Fruit fly (Drosophila melanogaster) whole organism, embryonic: ENCODE results near the gene wb.
A peak's percentile ranks its signal among the peaks of the same experiment; 100 is the strongest.

Experiments used
- CG10147 ChIP-seq: fragments of 200-800 bp; sonication (Bioruptor generic); optimal IDR thresholded peaks from 2 replicates; lab custom pipeline; 2019; ENCODE audit warnings: missing biosample characterization, mild to moderate bottlenecking, missing genetic modification characterization, moderate library complexity
- CG11504 ChIP-seq: fragments of 200-800 bp; sonication (Bioruptor generic); optimal IDR thresholded peaks from 3 replicates; lab custom pipeline; 2019; ENCODE audit warnings: missing biosample characterization, mild to moderate bottlenecking, missing genetic modification characterization, moderate library complexity
- CG15479 ChIP-seq: fragments of 200-800 bp; sonication (Bioruptor generic); optimal IDR thresholded peaks from 3 replicates; lab custom pipeline; 2019; ENCODE audit warnings: missing biosample characterization, mild to moderate bottlenecking, missing genetic modification characterization, moderate library complexity
- CG15696 ChIP-seq: fragments of 200-800 bp; sonication (Bioruptor generic); optimal IDR thresholded peaks from 2 replicates; lab custom pipeline; 2019; ENCODE audit warnings: missing biosample characterization, mild to moderate bottlenecking, missing genetic modification characterization, moderate library complexity
- CG17361 ChIP-seq: fragments of 200-800 bp; sonication (Bioruptor generic); IDR thresholded peaks from 3 replicates; pipeline ENCODE4 v1.3.6; 2022; ENCODE audit warnings: missing biosample characterization, missing genetic modification characterization
- CG17385 ChIP-seq: fragments of 200-800 bp; sonication (Bioruptor generic); optimal IDR thresholded peaks from 3 replicates; lab custom pipeline; 2018; ENCODE audit warnings: missing biosample characterization, mild to moderate bottlenecking, missing genetic modification characterization
- CG18011 ChIP-seq: fragments of 200-800 bp; sonication (Bioruptor generic); optimal IDR thresholded peaks from 2 replicates; lab custom pipeline; 2017; ENCODE audit warnings: missing biosample characterization, missing genetic modification characterization, mild to moderate bottlenecking, moderate library complexity, missing genotype
- CG2120 ChIP-seq: fragments of 200-800 bp; sonication (Bioruptor generic); optimal IDR thresholded peaks from 3 replicates; lab custom pipeline; 2016; ENCODE audit warnings: missing biosample characterization, missing genetic modification characterization
- CG2678 ChIP-seq: fragments of 200-800 bp; sonication (Bioruptor generic); optimal IDR thresholded peaks from 3 replicates; lab custom pipeline; 2019; ENCODE audit warnings: missing biosample characterization, mild to moderate bottlenecking, missing genetic modification characterization, moderate library complexity
- CG30403 ChIP-seq: fragments of 200-800 bp; sonication (Bioruptor generic); optimal IDR thresholded peaks from 3 replicates; lab custom pipeline; 2016; ENCODE audit warnings: missing biosample characterization, missing genetic modification characterization
- CG3407 ChIP-seq: fragments of 200-800 bp; sonication (Bioruptor generic); optimal IDR thresholded peaks from 2 replicates; lab custom pipeline; 2018; ENCODE audit warnings: missing biosample characterization, mild to moderate bottlenecking, missing genetic modification characterization
- CG3838 ChIP-seq: fragments of 200-800 bp; sonication (Bioruptor generic); optimal IDR thresholded peaks from 3 replicates; lab custom pipeline; 2016; ENCODE audit warnings: missing biosample characterization, missing genetic modification characterization
- CG6689 ChIP-seq: fragments of 200-800 bp; sonication (Bioruptor generic); IDR thresholded peaks from 2 replicates; pipeline ENCODE4 v1.3.6; 2022; ENCODE audit warnings: missing biosample characterization, missing genetic modification characterization
- CG7786 ChIP-seq: fragments of 200-800 bp; sonication (Bioruptor generic); optimal IDR thresholded peaks from 2 replicates; lab custom pipeline; 2016; ENCODE audit warnings: missing biosample characterization, missing genetic modification characterization
- CG7839 ChIP-seq: fragments of 200-800 bp; sonication (Bioruptor generic); optimal IDR thresholded peaks from 3 replicates; lab custom pipeline; 2018; ENCODE audit warnings: missing biosample characterization, mild to moderate bottlenecking, missing genetic modification characterization, moderate library complexity
- CG7928 ChIP-seq: fragments of 200-800 bp; sonication (Bioruptor generic); optimal IDR thresholded peaks from 2 replicates; lab custom pipeline; 2017; ENCODE audit warnings: missing biosample characterization, mild to moderate bottlenecking, missing genetic modification characterization
- CG9727 ChIP-seq: fragments of 200-800 bp; sonication (Bioruptor generic); optimal IDR thresholded peaks from 3 replicates; lab custom pipeline; 2017; ENCODE audit warnings: missing biosample characterization, mild to moderate bottlenecking, missing genetic modification characterization
- CG9817 ChIP-seq: fragments of 200-800 bp; sonication (Bioruptor generic); optimal IDR thresholded peaks from 2 replicates; lab custom pipeline; 2018; ENCODE audit warnings: missing biosample characterization, mild to moderate bottlenecking, missing genetic modification characterization, moderate library complexity
- CoRest ChIP-seq: fragments of 200-800 bp; sonication (Bioruptor generic); optimal IDR thresholded peaks from 3 replicates; lab custom pipeline; 2018; ENCODE audit warnings: missing biosample characterization, mild to moderate bottlenecking, missing genetic modification characterization, moderate library complexity
- Dip3 ChIP-seq: fragments of 200-800 bp; sonication (Bioruptor generic); optimal IDR thresholded peaks from 3 replicates; lab custom pipeline; 2016; ENCODE audit warnings: missing biosample characterization, missing genetic modification characterization
- Drgx ChIP-seq: fragments of 200-800 bp; sonication (Bioruptor generic); IDR thresholded peaks from 2 replicates; pipeline ENCODE4 v1.3.6; 2022; ENCODE audit warnings: missing biosample characterization, missing genetic modification characterization
- MBD-R2 ChIP-seq: fragments of 200-800 bp; sonication (Bioruptor generic); IDR thresholded peaks from 2 replicates; pipeline ENCODE4 v1.3.6; 2022; ENCODE audit warnings: missing biosample characterization, missing genetic modification characterization
- Med ChIP-seq: fragments of 200-800 bp; sonication (Bioruptor generic); peaks from one replicate; lab custom pipeline; 2016; ENCODE audit warnings: missing biosample characterization, missing genetic modification characterization, mild to moderate bottlenecking, inconsistent platforms, moderate library complexity
- NFAT ChIP-seq: fragments of 200-800 bp; sonication (Bioruptor generic); IDR thresholded peaks from 2 replicates; pipeline ENCODE4 v1.3.6; 2022; ENCODE audit warnings: missing biosample characterization, missing genetic modification characterization
- Nf-YA ChIP-seq: fragments of 200-800 bp; sonication (Bioruptor generic); IDR thresholded peaks from 2 replicates; pipeline ENCODE4 v1.3.6; 2022; ENCODE audit warnings: missing biosample characterization, missing genetic modification characterization
- Nf-YB ChIP-seq: fragments of 200-800 bp; sonication (Bioruptor generic); optimal IDR thresholded peaks from 3 replicates; lab custom pipeline; 2019; ENCODE audit warnings: missing biosample characterization, mild to moderate bottlenecking, missing genetic modification characterization, moderate library complexity
- Scr ChIP-seq: fragments of 200-800 bp; sonication (Bioruptor generic); IDR thresholded peaks from 2 replicates; pipeline ENCODE4 v1.3.6; 2022; ENCODE audit warnings: missing biosample characterization, missing genetic modification characterization; ENCODE audit not compliant: partially characterized antibody
- Spps ChIP-seq: fragments of 200-800 bp; sonication (Bioruptor generic); optimal IDR thresholded peaks from 2 replicates; lab custom pipeline; 2018; ENCODE audit warnings: missing biosample characterization, mild to moderate bottlenecking, missing genetic modification characterization
- Xbp1 ChIP-seq: fragments of 200-800 bp; sonication (Bioruptor generic); optimal IDR thresholded peaks from 3 replicates; lab custom pipeline; 2016; ENCODE audit warnings: missing biosample characterization, mild to moderate bottlenecking, missing genetic modification characterization
- Xrp1 ChIP-seq: fragments of 200-800 bp; sonication (Bioruptor generic); IDR thresholded peaks from 2 replicates; pipeline ENCODE4 v1.3.6; 2022; ENCODE audit warnings: missing biosample characterization, missing genetic modification characterization
- bab2 ChIP-seq: fragments of 200-800 bp; sonication (Bioruptor generic); optimal IDR thresholded peaks from 2 replicates; lab custom pipeline; 2016; ENCODE audit warnings: missing biosample characterization, missing genetic modification characterization
- crp ChIP-seq, 2 experiments: fragments of 200-800 bp; sonication (Bioruptor generic); optimal IDR thresholded peaks; 2 replicates in 1 of 2; 3 replicates in 1 of 2; lab custom pipeline; 2017; ENCODE audit warnings: missing biosample characterization in 2 of 2, missing genetic modification characterization in 2 of 2, mild to moderate bottlenecking in 1 of 2, moderate library complexity in 1 of 2
- dm ChIP-seq: fragments of 200-800 bp; sonication (Bioruptor generic); optimal IDR thresholded peaks from 3 replicates; lab custom pipeline; 2016; ENCODE audit warnings: missing biosample characterization, missing genetic modification characterization
- dysf ChIP-seq: fragments of 200-800 bp; sonication (Bioruptor generic); IDR thresholded peaks from 3 replicates; pipeline ENCODE4 v1.3.6; 2022; ENCODE audit warnings: missing biosample characterization, missing genetic modification characterization
- exex ChIP-seq: fragments of 200-800 bp; sonication (Bioruptor generic); optimal IDR thresholded peaks from 4 replicates; lab custom pipeline; 2018; ENCODE audit warnings: missing biosample characterization, mild to moderate bottlenecking, missing genetic modification characterization, moderate library complexity
- ftz-f1 ChIP-seq: fragments of 200-800 bp; sonication (Bioruptor generic); optimal IDR thresholded peaks from 2 replicates; lab custom pipeline; 2016; ENCODE audit warnings: missing biosample characterization, missing genetic modification characterization
- hkb ChIP-seq, 2 experiments: fragments of 200-800 bp in 1 of 2; fragments of >200 bp in 1 of 2; sonication (Bioruptor generic) in 1 of 2; IDR thresholded peaks in 1 of 2; optimal IDR thresholded peaks in 1 of 2; 2 replicates each; pipeline versions ENCODE4 v1.3.6 to Lab custom; 2017 to 2022; ENCODE audit warnings: missing biosample characterization in 1 of 2, missing genetic modification characterization in 1 of 2
- lilli ChIP-seq: fragments of 200-800 bp; sonication (Bioruptor generic); optimal IDR thresholded peaks from 3 replicates; lab custom pipeline; 2016; ENCODE audit warnings: missing biosample characterization, missing genetic modification characterization
- lola ChIP-seq, 3 experiments: fragments of >200 bp in 2 of 3; fragments of 200-800 bp in 1 of 3; sonication (Bioruptor generic) in 1 of 3; optimal IDR thresholded peaks; 2 replicates each; lab custom pipeline; 2017 to 2019; ENCODE audit warnings: missing biosample characterization in 3 of 3, missing genetic modification characterization in 3 of 3, mild to moderate bottlenecking in 1 of 3, moderate library complexity in 1 of 3
- lov ChIP-seq, 2 experiments: fragments of 200-800 bp in 1 of 2; fragments of >200 bp in 1 of 2; sonication (Bioruptor generic) in 1 of 2; IDR thresholded peaks in 1 of 2; optimal IDR thresholded peaks in 1 of 2; 2 replicates in 1 of 2; 3 replicates in 1 of 2; pipeline versions ENCODE4 v1.3.6 to Lab custom; 2017 to 2022; ENCODE audit warnings: missing biosample characterization in 1 of 2, missing genetic modification characterization in 1 of 2
- maf-S ChIP-seq: fragments of 200-800 bp; sonication (Bioruptor generic); optimal IDR thresholded peaks from 2 replicates; lab custom pipeline; 2016; ENCODE audit warnings: missing biosample characterization, missing genetic modification characterization
- nmo ChIP-seq: fragments of 200-800 bp; sonication (Bioruptor generic); optimal IDR thresholded peaks from 2 replicates; lab custom pipeline; 2018; ENCODE audit warnings: missing biosample characterization, mild to moderate bottlenecking, missing genetic modification characterization, moderate library complexity
- ranshi ChIP-seq: fragments of 200-800 bp; sonication (Bioruptor generic); IDR thresholded peaks from 2 replicates; pipeline ENCODE4 v1.3.6; 2022; ENCODE audit warnings: missing biosample characterization, missing genetic modification characterization
- sens ChIP-seq: fragments of 200-800 bp; sonication (Bioruptor generic); peaks from one replicate; lab custom pipeline; 2016; ENCODE audit warnings: missing biosample characterization, missing genetic modification characterization
- shn ChIP-seq: fragments of 200-800 bp; sonication (Bioruptor generic); optimal IDR thresholded peaks from 3 replicates; lab custom pipeline; 2016; ENCODE audit warnings: missing biosample characterization, missing genetic modification characterization
- tna ChIP-seq: fragments of 200-800 bp; sonication (Bioruptor generic); IDR thresholded peaks from 2 replicates; pipeline ENCODE4 v1.3.6; 2022; ENCODE audit warnings: missing biosample characterization, missing genetic modification characterization; ENCODE audit not compliant: partially characterized antibody
- trem ChIP-seq: fragments of 200-800 bp; optimal IDR thresholded peaks from 3 replicates; lab custom pipeline; 2019; ENCODE audit warnings: missing biosample characterization, mild to moderate bottlenecking, missing genetic modification characterization, moderate library complexity
- vvl ChIP-seq: fragments of 200-800 bp; sonication (Bioruptor generic); IDR thresholded peaks from 2 replicates; pipeline ENCODE4 v1.3.6; 2022; ENCODE audit warnings: missing biosample characterization, missing genetic modification characterization

The wb gene

dm6 chr2L:14358780-14359462, 96.1 kb downstream of the wb start, which contains the start of gene Pgant35A (continued):
- TF ChIP-seq CG7928 (GFP tag; lab: Kevin White, UChicago) (no peak), nmo (peak; percentile 40), trem (tag; lab: Kevin White, UChicago) (peak; percentile 38), dysf (GFP tag; lab: Robert Waterston, UW) (peak; percentile 14; the same call in 1 of the 3 replicates), crp (GFP tag; optimal IDR thresholded peaks at IDR 0.05; lab: Kevin White, UChicago) (peak; percentile 45 to 89), CG15696 (tag; lab: Kevin White, UChicago) (peak; percentile 22), Xrp1 (GFP tag; lab: Robert Waterston, UW) (peak; percentile 43; the same call in 1 of the 2 replicates), Scr (GFP tag; lab: Robert Waterston, UW) (0 out of 2 replicates have a peak, but pooled peaks have one; percentile 37), Spps (tag; lab: Kevin White, UChicago) (no peak), lilli (GFP tag; lab: Kevin White, UChicago) (peak; percentile 49), Xbp1 (GFP tag; lab: Kevin White, UChicago) (peak; percentile 11), maf-S (GFP tag; lab: Kevin White, UChicago) (peak; percentile 20), Drgx (GFP tag; lab: Robert Waterston, UW) (no peak), Nf-YB (GFP tag; lab: Kevin White, UChicago) (peak; percentile 41), bab2 (GFP tag; lab: Kevin White, UChicago) (peak; percentile 40), sens (GFP tag; lab: Kevin White, UChicago) (peak; percentile 55), ranshi (GFP tag; lab: Robert Waterston, UW) (no peak), hkb (optimal IDR thresholded peaks at IDR 0.05; lab: Kevin White, UChicago) (peak; percentile 9), hkb (GFP tag; IDR thresholded peaks at IDR 0.05; lab: Robert Waterston, UW) (no peak), CG17385 (GFP tag; lab: Kevin White, UChicago) (peak; percentile 47), lola (GFP tag; optimal IDR thresholded peaks at IDR 0.05; lab: Kevin White, UChicago) (peak in 1 of 3 experiments; percentile 49), CG17361 (peak; percentile 70; the same call in 2 of the 3 replicates), MBD-R2 (GFP tag; lab: Robert Waterston, UW) (peak; percentile 83), CG9817 (peak; percentile 27), CG3407 (peak; percentile 8), CG9727 (GFP tag; lab: Kevin White, UChicago) (peak; percentile 20), CG10147 (GFP tag; lab: Kevin White, UChicago) (peak; percentile 2), CG11504 (tag; lab: Kevin White, UChicago) (peak; percentile 57), ftz-f1 (GFP tag; lab: Kevin White, UChicago) (peak; percentile 60), lov (optimal IDR thresholded peaks at IDR 0.05; lab: Kevin White, UChicago) (no peak), lov (GFP tag; IDR thresholded peaks at IDR 0.05; lab: Robert Waterston, UW) (no peak), vvl (GFP tag; lab: Robert Waterston, UW) (peak; percentile 99), dm (no peak), CG7786 (GFP tag; lab: Kevin White, UChicago) (peak; percentile 50), exex (peak; percentile 13), CG6689 (0 out of 2 replicates have a peak, but pooled peaks have one; percentile 24), CG2120 (GFP tag; lab: Kevin White, UChicago) (peak; percentile 78), NFAT (GFP tag; lab: Robert Waterston, UW) (no peak), CG18011 (GFP tag; lab: Kevin White, UChicago) (peak; percentile 23), Dip3 (GFP tag; lab: Kevin White, UChicago) (peak; percentile 16), shn (GFP tag; lab: Kevin White, UChicago) (peak; percentile 25), CG15479 (GFP tag; lab: Kevin White, UChicago) (peak; percentile 14), CG7839 (peak; percentile 42), tna (no peak), CoRest (tag; lab: Kevin White, UChicago) (peak; percentile 63), CG30403 (GFP tag; lab: Kevin White, UChicago) (peak; percentile 54), Med (GFP tag; lab: Kevin White, UChicago) (peak; percentile 78), CG3838 (GFP tag; lab: Kevin White, UChicago) (no peak), Nf-YA (GFP tag; lab: Robert Waterston, UW) (no peak), CG2678 (peak; percentile 61)
